Fruit fly (Drosophila melanogaster) whole organism, embryonic: ENCODE measurements around the gene Arp10.
A peak's percentile ranks its signal among the peaks of the same experiment; 100 is the strongest.

ENCODE experiments used
- Aef1 ChIP-seq: fragments of 200-800 bp; sonication (Bioruptor generic); IDR thresholded peaks from 3 replicates; pipeline ENCODE4 v1.3.6; 2022; ENCODE audit warnings: missing biosample characterization, missing genetic modification characterization
- B-H1 ChIP-seq: fragments of 200-800 bp; sonication (Bioruptor generic); IDR thresholded peaks from 3 replicates; pipeline ENCODE4 v1.3.6; 2022; ENCODE audit warnings: missing biosample characterization, missing genetic modification characterization
- Bgb ChIP-seq: fragments of 200-800 bp; sonication (Bioruptor generic); IDR thresholded peaks from 2 replicates; pipeline ENCODE4 v1.3.6; 2022; ENCODE audit warnings: missing biosample characterization, missing genetic modification characterization; ENCODE audit not compliant: partially characterized antibody
- CG10274 ChIP-seq: fragments of 200-800 bp; sonication (Bioruptor generic); optimal IDR thresholded peaks from 3 replicates; lab custom pipeline; 2017; ENCODE audit warnings: missing biosample characterization, mild to moderate bottlenecking, missing genetic modification characterization
- CG11085 ChIP-seq: fragments of 200-800 bp; sonication (Bioruptor generic); IDR thresholded peaks from 2 replicates; pipeline ENCODE4 v1.3.6; 2022; ENCODE audit warnings: missing biosample characterization, missing genetic modification characterization
- CG11696 ChIP-seq: fragments of 200-800 bp; sonication (Bioruptor generic); IDR thresholded peaks from 2 replicates; pipeline ENCODE4 v1.3.6; 2022; ENCODE audit warnings: missing biosample characterization, missing genetic modification characterization
- CG13287 ChIP-seq: fragments of 200-800 bp; sonication (Bioruptor generic); IDR thresholded peaks from 2 replicates; pipeline ENCODE4 v1.3.6; 2022; ENCODE audit warnings: missing biosample characterization, missing genetic modification characterization; ENCODE audit not compliant: partially characterized antibody
- CG13624 ChIP-seq: fragments of 200-800 bp; sonication (Bioruptor generic); optimal IDR thresholded peaks from 2 replicates; lab custom pipeline; 2016; ENCODE audit warnings: missing biosample characterization, missing genetic modification characterization
- CG14860 ChIP-seq: fragments of 200-800 bp; sonication (Bioruptor generic); IDR thresholded peaks from 3 replicates; pipeline ENCODE4 v1.3.6; 2022; ENCODE audit warnings: missing biosample characterization, missing genetic modification characterization; ENCODE audit not compliant: partially characterized antibody
- CG16813 ChIP-seq: fragments of 200-800 bp; sonication (Bioruptor generic); IDR thresholded peaks from 3 replicates; pipeline ENCODE4 v1.3.6; 2022; ENCODE audit warnings: missing biosample characterization, missing genetic modification characterization; ENCODE audit not compliant: partially characterized antibody
- CG17186 ChIP-seq: fragments of 200-800 bp; sonication (Bioruptor generic); optimal IDR thresholded peaks from 3 replicates; lab custom pipeline; 2017; ENCODE audit warnings: missing biosample characterization, missing genetic modification reagents, missing genetic modification characterization
- CG17385 ChIP-seq: fragments of 200-800 bp; sonication (Bioruptor generic); optimal IDR thresholded peaks from 3 replicates; lab custom pipeline; 2018; ENCODE audit warnings: missing biosample characterization, mild to moderate bottlenecking, missing genetic modification characterization
- CG17802 ChIP-seq: fragments of 200-800 bp; sonication (Bioruptor generic); optimal IDR thresholded peaks from 2 replicates; lab custom pipeline; 2018; ENCODE audit warnings: missing biosample characterization, mild to moderate bottlenecking, missing genetic modification characterization, moderate library complexity
- CG17829 ChIP-seq: fragments of 200-800 bp; optimal IDR thresholded peaks from 2 replicates; lab custom pipeline; 2019; ENCODE audit warnings: missing biosample characterization, mild to moderate bottlenecking, missing genetic modification characterization, moderate library complexity
- CG2116 ChIP-seq: fragments of 200-800 bp; sonication (Bioruptor generic); optimal IDR thresholded peaks from 3 replicates; lab custom pipeline; 2018; ENCODE audit warnings: missing biosample characterization, mild to moderate bottlenecking, missing genetic modification characterization
- CG2129 ChIP-seq: fragments of 200-800 bp; sonication (Bioruptor generic); IDR thresholded peaks from 2 replicates; pipeline ENCODE4 v1.3.6; 2022; ENCODE audit warnings: missing biosample characterization, missing genetic modification characterization; ENCODE audit not compliant: partially characterized antibody
- CG33213 ChIP-seq: fragments of 200-800 bp; sonication (Bioruptor generic); optimal IDR thresholded peaks from 3 replicates; lab custom pipeline; 2016; ENCODE audit warnings: missing biosample characterization, missing genetic modification characterization
- CG3847 ChIP-seq: fragments of 200-800 bp; sonication (Bioruptor generic); IDR thresholded peaks from 2 replicates; pipeline ENCODE4 v1.3.6; 2022; ENCODE audit warnings: missing biosample characterization, missing genetic modification characterization
- CG42726 ChIP-seq: fragments of 200-800 bp; sonication (Bioruptor generic); IDR thresholded peaks from 2 replicates; pipeline ENCODE4 v1.3.6; 2022; ENCODE audit warnings: missing biosample characterization, missing genetic modification characterization; ENCODE audit not compliant: partially characterized antibody
- Dbx ChIP-seq: fragments of 200-800 bp; sonication (Bioruptor generic); IDR thresholded peaks from 3 replicates; pipeline ENCODE4 v1.3.6; 2022; ENCODE audit warnings: missing biosample characterization, missing genetic modification characterization
- Dref ChIP-seq: fragments of 200-800 bp; sonication (Bioruptor generic); IDR thresholded peaks from 2 replicates; pipeline ENCODE4 v1.3.6; 2022; ENCODE audit warnings: missing biosample characterization, missing genetic modification characterization
- E2f2 ChIP-seq: fragments of 200-800 bp; sonication (Bioruptor generic); IDR thresholded peaks from 2 replicates; pipeline ENCODE4 v1.3.6; 2022; ENCODE audit warnings: missing biosample characterization, missing genetic modification characterization
- Ets65A ChIP-seq: fragments of 200-800 bp; sonication (Bioruptor generic); peaks from one replicate; lab custom pipeline; 2016; ENCODE audit warnings: missing biosample characterization, missing genetic modification characterization
- HLH4C ChIP-seq: fragments of 200-800 bp; sonication (Bioruptor generic); IDR thresholded peaks from 3 replicates; pipeline ENCODE4 v1.3.6; 2022; ENCODE audit warnings: missing biosample characterization, missing genetic modification characterization; ENCODE audit not compliant: partially characterized antibody
- HmgD ChIP-seq: fragments of 200-800 bp; sonication (Bioruptor generic); optimal IDR thresholded peaks from 3 replicates; lab custom pipeline; 2016; ENCODE audit warnings: missing biosample characterization, missing genetic modification characterization
- Hr78 ChIP-seq, 2 experiments: fragments of 200-800 bp in 1 of 2; fragments of >200 bp in 1 of 2; sonication (Bioruptor generic) in 1 of 2; optimal IDR thresholded peaks; 2 replicates each; lab custom pipeline; 2017 to 2019; ENCODE audit warnings: missing biosample characterization in 2 of 2, missing genetic modification characterization in 2 of 2, mild to moderate bottlenecking in 1 of 2, moderate library complexity in 1 of 2
- Kr ChIP-seq: fragments of 200-800 bp; sonication (Bioruptor generic); optimal IDR thresholded peaks from 2 replicates; lab custom pipeline; 2017; ENCODE audit warnings: missing biosample characterization, mild to moderate bottlenecking, missing genetic modification characterization
- MESR4 ChIP-seq: fragments of 200-800 bp; sonication (Bioruptor generic); optimal IDR thresholded peaks from 2 replicates; lab custom pipeline; 2018; ENCODE audit warnings: missing biosample characterization, mild to moderate bottlenecking, missing genetic modification characterization, moderate library complexity
- Med ChIP-seq: fragments of 200-800 bp; sonication (Bioruptor generic); peaks from one replicate; lab custom pipeline; 2016; ENCODE audit warnings: missing biosample characterization, missing genetic modification characterization, mild to moderate bottlenecking, inconsistent platforms, moderate library complexity
- Opbp ChIP-seq: fragments of 200-800 bp; sonication (Bioruptor generic); IDR thresholded peaks from 3 replicates; pipeline ENCODE4 v1.3.6; 2022; ENCODE audit warnings: missing biosample characterization, missing genetic modification characterization; ENCODE audit not compliant: partially characterized antibody
- Pdp1 ChIP-seq, 2 experiments: fragments of 200-800 bp; sonication (Bioruptor generic); optimal IDR thresholded peaks; 3 replicates each; lab custom pipeline; 2016; ENCODE audit warnings: missing biosample characterization in 2 of 2, missing genetic modification characterization in 2 of 2, mild to moderate bottlenecking in 1 of 2, moderate library complexity in 1 of 2
- Sry-δ ChIP-seq: fragments of 200-800 bp; sonication (Bioruptor generic); optimal IDR thresholded peaks from 2 replicates; lab custom pipeline; 2016; ENCODE audit warnings: missing biosample characterization, missing genetic modification characterization
- amos ChIP-seq: fragments of 200-800 bp; sonication (Bioruptor generic); IDR thresholded peaks from 2 replicates; pipeline ENCODE4 v1.3.6; 2022; ENCODE audit warnings: missing biosample characterization, missing genetic modification characterization; ENCODE audit not compliant: partially characterized antibody
- ase ChIP-seq: fragments of 200-800 bp; sonication (Bioruptor generic); IDR thresholded peaks from 3 replicates; pipeline ENCODE4 v1.3.6; 2022; ENCODE audit warnings: missing biosample characterization, missing genetic modification characterization
- ato ChIP-seq: fragments of 200-800 bp; sonication (Bioruptor generic); IDR thresholded peaks from 2 replicates; pipeline ENCODE4 v1.3.6; 2022; ENCODE audit warnings: missing biosample characterization, missing genetic modification characterization; ENCODE audit not compliant: partially characterized antibody
- bbx ChIP-seq: fragments of 200-800 bp; sonication (Bioruptor generic); IDR thresholded peaks from 2 replicates; pipeline ENCODE4 v1.3.6; 2022; ENCODE audit warnings: missing biosample characterization, missing genetic modification characterization; ENCODE audit not compliant: partially characterized antibody
- btn ChIP-seq: fragments of 200-800 bp; sonication (Bioruptor generic); optimal IDR thresholded peaks from 2 replicates; lab custom pipeline; 2016; ENCODE audit warnings: missing biosample characterization, missing genetic modification characterization
- h ChIP-seq: fragments of >200 bp; optimal IDR thresholded peaks from 2 replicates; lab custom pipeline; 2017
- hbn ChIP-seq: fragments of 200-800 bp; sonication (Bioruptor generic); IDR thresholded peaks from 2 replicates; pipeline ENCODE4 v1.3.6; 2022; ENCODE audit warnings: missing biosample characterization, missing genetic modification characterization; ENCODE audit not compliant: partially characterized antibody
- lilli ChIP-seq: fragments of 200-800 bp; sonication (Bioruptor generic); optimal IDR thresholded peaks from 3 replicates; lab custom pipeline; 2016; ENCODE audit warnings: missing biosample characterization, missing genetic modification characterization
- mld ChIP-seq: fragments of 200-800 bp; sonication (Bioruptor generic); IDR thresholded peaks from 3 replicates; pipeline ENCODE4 v1.3.6; 2022; ENCODE audit warnings: missing biosample characterization, missing genetic modification characterization; ENCODE audit not compliant: partially characterized antibody
- pfk ChIP-seq: fragments of 200-800 bp; sonication (Bioruptor generic); optimal IDR thresholded peaks from 2 replicates; lab custom pipeline; 2018; ENCODE audit warnings: missing biosample characterization, mild to moderate bottlenecking, missing genetic modification characterization, moderate library complexity
- pzg ChIP-seq: fragments of 200-800 bp; sonication (Bioruptor generic); optimal IDR thresholded peaks from 3 replicates; lab custom pipeline; 2018; ENCODE audit warnings: missing biosample characterization, mild to moderate bottlenecking, missing genetic modification characterization, moderate library complexity
- repo ChIP-seq: fragments of 200-800 bp; sonication (Bioruptor generic); optimal IDR thresholded peaks from 2 replicates; lab custom pipeline; 2016; ENCODE audit warnings: missing biosample characterization, missing genetic modification characterization
- sna ChIP-seq: fragments of 200-800 bp; sonication (Bioruptor generic); IDR thresholded peaks from 2 replicates; pipeline ENCODE4 v1.3.6; 2022; ENCODE audit warnings: missing biosample characterization, missing genetic modification characterization; ENCODE audit not compliant: partially characterized antibody
- vnd ChIP-seq: fragments of 200-800 bp; sonication (Bioruptor generic); IDR thresholded peaks from 3 replicates; pipeline ENCODE4 v1.3.6; 2022; ENCODE audit warnings: missing biosample characterization, missing genetic modification characterization; ENCODE audit not compliant: partially characterized antibody

Gene Arp10

dm6 chrX:19622924-19623323, 23.1 kb downstream of the Arp10 start, which contains the start of the genes Naa20A and MKP-4 (continued):
- TF ChIP-seq Pdp1 (GFP tag; optimal IDR thresholded peaks at IDR 0.05; lab: Kevin White, UChicago) (no peak), Ets65A (GFP tag; lab: Kevin White, UChicago) (no peak), Aef1 (no peak), Dbx (no peak), CG17385 (GFP tag; lab: Kevin White, UChicago) (peak; percentile 82), CG3847 (GFP tag; lab: Robert Waterston, UW) (no peak), vnd (peak; percentile 56), B-H1 (GFP tag; lab: Robert Waterston, UW) (no peak), Med (peak; percentile 87), Dref (peak; percentile 87), repo (no peak), CG2129 (GFP tag; lab: Robert Waterston, UW) (peak; percentile 28; the same call in 1 of the 2 replicates), CG13624 (peak; percentile 31), CG14860 (GFP tag; lab: Robert Waterston, UW) (peak; percentile 59; the same call in 2 of the 3 replicates), CG11696 (GFP tag; lab: Robert Waterston, UW) (peak; percentile 52; the same call in 1 of the 2 replicates), CG17829 (tag; lab: Kevin White, UChicago) (peak; percentile 5), CG2116 (GFP tag; lab: Kevin White, UChicago) (peak; percentile 69), CG17186 (peak; percentile 75), CG17802 (tag; lab: Kevin White, UChicago) (peak; percentile 96), CG11085 (GFP tag; lab: Robert Waterston, UW) (no peak)
- TF ChIP-seq, all 482 proteins: peak for 70

dm6 chrX:19621145-19621544, 24.8 kb downstream of the Arp10 start, which contains the start of gene CG14221:
TSS of gene CG14221 (minus strand) at chrX:19621245.
- TF ChIP-seq ase (GFP tag; lab: Robert Waterston, UW) (no peak), mld (no peak), CG10274 (GFP tag; lab: Kevin White, UChicago) (no peak), Kr (GFP tag; lab: Kevin White, UChicago) (no peak), btn (GFP tag; lab: Kevin White, UChicago) (no peak), repo (no peak)

- TF ChIP-seq pfk (GFP tag; lab: Kevin White, UChicago) (peak; percentile 28), lilli (GFP tag; lab: Kevin White, UChicago) (no peak), E2f2 (GFP tag; lab: Robert Waterston, UW) (peak; percentile 84), CG33213 (GFP tag; lab: Kevin White, UChicago) (no peak), amos (GFP tag; lab: Robert Waterston, UW) (peak; percentile 48; the same call in 1 of the 2 replicates), Bgb (GFP tag; lab: Robert Waterston, UW) (peak; percentile 47), bbx (GFP tag; lab: Robert Waterston, UW) (peak; percentile 73), Pdp1 (GFP tag; optimal IDR thresholded peaks at IDR 0.05; lab: Kevin White, UChicago) (peak in 1 of 2 experiments; percentile 93), pzg (peak; percentile 38), MESR4 (GFP tag; lab: Kevin White, UChicago) (peak; percentile 46), Sry-δ (GFP tag; lab: Kevin White, UChicago) (peak; percentile 21), Hr78 (GFP tag; optimal IDR thresholded peaks at IDR 0.05; lab: Kevin White, UChicago) (no peak), HLH4C (GFP tag; lab: Robert Waterston, UW) (peak; percentile 66), CG16813 (GFP tag; lab: Robert Waterston, UW) (peak; percentile 45; the same call in 1 of the 3 replicates), Opbp (GFP tag; lab: Robert Waterston, UW) (peak; percentile 59; the same call in 2 of the 3 replicates), HmgD (GFP tag; lab: Kevin White, UChicago) (no peak), ato (peak; percentile 21; the same call in 1 of the 2 replicates), B-H1 (GFP tag; lab: Robert Waterston, UW) (no peak), hbn (GFP tag; lab: Robert Waterston, UW) (peak; percentile 49), CG13287 (GFP tag; lab: Robert Waterston, UW) (peak; percentile 67), CG42726 (GFP tag; lab: Robert Waterston, UW) (no peak), sna (GFP tag; lab: Robert Waterston, UW) (0 out of 2 replicates have a peak, but pooled peaks have one; percentile 46), h (no peak)
These were observed 27.7 kb downstream of the Arp10 start, which contains the start of the genes Pstk and Tim9b for dm6 chrX:19618183-19618740. TSS of gene Pstk (minus strand) at chrX:19618537. TSS of gene Tim9b (minus strand) at chrX:19618537.
